Fruit fly (Drosophila melanogaster): Measurements from ENCODE around the gene sloth1.

- no peak for TF ChIP-seq Clk (GFP tag; optimal IDR thresholded peaks at IDR 0.05)
- TF ChIP-seq ovo (GFP tag; optimal IDR thresholded peaks at IDR 0.05): no peak
- TF ChIP-seq Mnt (GFP tag; optimal IDR thresholded peaks at IDR 0.05): no peak
- no peak for TF ChIP-seq Hr96 (GFP tag; optimal IDR thresholded peaks at IDR 0.05)
- no peak for TF ChIP-seq CG7101 (tag; optimal IDR thresholded peaks at IDR 0.05)
Observed at dm6 chrX:7000444-7001134, 10.6 kb upstream of the sloth1 start.

All from whole organism, adult.